Fruit fly (Drosophila melanogaster): Measurements from ENCODE around the gene CG17375.

CG17375 gene

dm6 chr2L:6833661-6834073 is 28.1 kb upstream of the CG17375 start (continued):
- TF ChIP-seq Dp (GFP tag; optimal IDR thresholded peaks at IDR 0.05) (no peak), gsb-n (tag; optimal IDR thresholded peaks at IDR 0.05) (peak; percentile 29), Scr (GFP tag; IDR thresholded peaks at IDR 0.05; ENCODE audit: partially characterized antibody) (no peak), hth (optimal IDR thresholded peaks at IDR 0.05) (no peak), pita (GFP tag; optimal IDR thresholded peaks at IDR 0.05) (no peak), Max (GFP tag; optimal IDR thresholded peaks at IDR 0.05) (no peak), CG4424 (GFP tag; optimal IDR thresholded peaks at IDR 0.05) (no peak), sob (GFP tag; IDR thresholded peaks at IDR 0.05) (no peak), CG1602 (GFP tag; optimal IDR thresholded peaks at IDR 0.05) (no peak), br (optimal IDR thresholded peaks at IDR 0.05) (no peak), E2f1 (GFP tag; IDR thresholded peaks at IDR 0.05) (no peak), ERR (GFP tag; optimal IDR thresholded peaks at IDR 0.05) (no peak), pzg (GFP tag; optimal IDR thresholded peaks at IDR 0.05) (no peak), Side (GFP tag; optimal IDR thresholded peaks at IDR 0.05) (no peak), CG13296 (GFP tag; optimal IDR thresholded peaks at IDR 0.05) (no peak), grau (tag; optimal IDR thresholded peaks at IDR 0.05) (no peak), Nf-YC (tag; optimal IDR thresholded peaks at IDR 0.05) (peak; percentile 99), Dad (GFP tag; optimal IDR thresholded peaks at IDR 0.05) (no peak), CG8478 (optimal IDR thresholded peaks at IDR 0.05) (peak; percentile 84), CG4360 (GFP tag; IDR thresholded peaks at IDR 0.05) (no peak), CG9215 (GFP tag; IDR thresholded peaks at IDR 0.05) (no peak), wek (GFP tag; optimal IDR thresholded peaks at IDR 0.05) (no peak), zfh1 (GFP tag; IDR thresholded peaks at IDR 0.05) (no peak), CG6254 (GFP tag; optimal IDR thresholded peaks at IDR 0.05) (no peak), CG2875 (GFP tag; optimal IDR thresholded peaks at IDR 0.05) (no peak), CG14860 (GFP tag; IDR thresholded peaks at IDR 0.05; ENCODE audit: partially characterized antibody) (no peak), CG12659 (GFP tag; optimal IDR thresholded peaks at IDR 0.05) (no peak), schlank (tag; optimal IDR thresholded peaks at IDR 0.05) (no peak), CG17186 (GFP tag; optimal IDR thresholded peaks at IDR 0.05) (no peak), Hr51 (GFP tag; optimal IDR thresholded peaks at IDR 0.05) (no peak), lmd (GFP tag; IDR thresholded peaks at IDR 0.05) (no peak), klu (GFP tag; IDR thresholded peaks at IDR 0.05) (no peak), CG7556 (GFP tag; optimal IDR thresholded peaks at IDR 0.05) (no peak), CG12155 (GFP tag; optimal IDR thresholded peaks at IDR 0.05) (no peak), CG33557 (GFP tag; optimal IDR thresholded peaks at IDR 0.05) (no peak), ftz-f1 (GFP tag; optimal IDR thresholded peaks at IDR 0.05) (peak; percentile 44), corto (GFP tag; optimal IDR thresholded peaks at IDR 0.05) (no peak), Hey (tag; optimal IDR thresholded peaks at IDR 0.05) (peak; percentile 3), Neu2 (GFP tag; optimal IDR thresholded peaks at IDR 0.05; ENCODE audit: borderline replicate concordance) (no peak), CG32772 (GFP tag; IDR thresholded peaks at IDR 0.05) (no peak), Asciz (GFP tag; optimal IDR thresholded peaks at IDR 0.05) (no peak), ara (GFP tag; IDR thresholded peaks at IDR 0.05) (no peak), CG14667 (GFP tag; IDR thresholded peaks at IDR 0.05) (no peak), luna (GFP tag; optimal IDR thresholded peaks at IDR 0.05) (no peak), Taf1 (GFP tag; IDR thresholded peaks at IDR 0.05) (no peak), MTF-1 (GFP tag; optimal IDR thresholded peaks at IDR 0.05; ENCODE audit: borderline replicate concordance) (peak; percentile 14), CG43689 (GFP tag; IDR thresholded peaks at IDR 0.05) (no peak), dpn (GFP tag; optimal IDR thresholded peaks at IDR 0.05) (no peak), cwo (GFP tag; optimal IDR thresholded peaks at IDR 0.05) (no peak), CG17568 (GFP tag; optimal IDR thresholded peaks at IDR 0.05) (no peak), insv (GFP tag; optimal IDR thresholded peaks at IDR 0.05) (peak in 1 of 2 experiments; percentile 84), Trl (optimal IDR thresholded peaks at IDR 0.05) (peak; percentile 73), Trl (GFP tag; optimal IDR thresholded peaks at IDR 0.05) (no peak)
